Fruit fly (Drosophila melanogaster) whole organism, wandering third instar larva: ENCODE results near the gene Pex14.

Experiments
- Abd-B ChIP-seq: fragments of >200 bp; optimal IDR thresholded peaks from 2 replicates; lab custom pipeline; 2017; ENCODE audit warnings: missing biosample characterization, missing genetic modification characterization
- CG32264 ChIP-seq: fragments of 200-800 bp; sonication (Bioruptor generic); optimal IDR thresholded peaks from 2 replicates; lab custom pipeline; 2016; ENCODE audit warnings: missing biosample characterization, missing genetic modification characterization
- CG9705 ChIP-seq: fragments of 200-800 bp; sonication (Bioruptor generic); optimal IDR thresholded peaks from 2 replicates; lab custom pipeline; 2018; ENCODE audit warnings: missing biosample characterization, mild to moderate bottlenecking, missing genetic modification characterization
- CrebA ChIP-seq: fragments of 200-800 bp; sonication (Bioruptor generic); optimal IDR thresholded peaks from 2 replicates; lab custom pipeline; 2016; ENCODE audit warnings: missing biosample characterization, mild to moderate bottlenecking, missing genetic modification characterization, borderline replicate concordance
- Dfd ChIP-seq: fragments of >200 bp; optimal IDR thresholded peaks from 2 replicates; lab custom pipeline; 2017; ENCODE audit warnings: missing biosample characterization, missing genetic modification characterization
- Dif ChIP-seq: fragments of 200-275, 200-300 bp; sonication (Bioruptor generic); optimal IDR thresholded peaks from 2 replicates; lab custom pipeline; 2018; ENCODE audit warnings: missing biosample characterization, missing genetic modification characterization; ENCODE audit not compliant: partially characterized antibody
- GATAd ChIP-seq: sonication (Bioruptor generic); optimal IDR thresholded peaks from 2 replicates; lab custom pipeline; 2016; ENCODE audit warnings: missing biosample characterization, missing genetic modification characterization
- HLH106 ChIP-seq: fragments of 200-800 bp; optimal IDR thresholded peaks from 3 replicates; lab custom pipeline; 2019; ENCODE audit warnings: missing biosample characterization, mild to moderate bottlenecking, missing genetic modification characterization, moderate library complexity
- Hnf4 ChIP-seq: fragments of 200-800 bp; sonication (Bioruptor generic); optimal IDR thresholded peaks from 2 replicates; lab custom pipeline; 2016; ENCODE audit warnings: missing biosample characterization, mild to moderate bottlenecking, missing genetic modification characterization
- Hr78 ChIP-seq: fragments of >200 bp; optimal IDR thresholded peaks from 2 replicates; lab custom pipeline; 2017; ENCODE audit warnings: missing biosample characterization, missing genetic modification characterization
- Hr83 ChIP-seq: fragments of 200-300 bp; sonication (Bioruptor generic); optimal IDR thresholded peaks from 2 replicates; lab custom pipeline; 2016; ENCODE audit warnings: missing biosample characterization, mild to moderate bottlenecking, missing genetic modification characterization, moderate library complexity; ENCODE audit not compliant: poor library complexity, severe bottlenecking
- Jra ChIP-seq: sonication (Bioruptor generic); optimal IDR thresholded peaks from 2 replicates; lab custom pipeline; 2016; ENCODE audit warnings: missing biosample characterization, missing genetic modification characterization
- N ChIP-seq: fragments of >200 bp; optimal IDR thresholded peaks from 2 replicates; lab custom pipeline; 2018; ENCODE audit warnings: missing biosample characterization, missing external identifiers, missing genetic modification characterization
- OdsH ChIP-seq: fragments of 200-800 bp; sonication (Bioruptor generic); optimal IDR thresholded peaks from 2 replicates; lab custom pipeline; 2016; ENCODE audit warnings: missing biosample characterization, mild to moderate bottlenecking, missing genetic modification characterization
- Rel ChIP-seq, 2 experiments: fragments of 200-800 bp; sonication (Bioruptor generic) in 1 of 2; optimal IDR thresholded peaks; 2 replicates in 1 of 2; 3 replicates in 1 of 2; lab custom pipeline; 2016 to 2019; ENCODE audit warnings: mild to moderate bottlenecking in 2 of 2, missing biosample characterization in 2 of 2, missing genetic modification characterization in 2 of 2, moderate library complexity in 1 of 2
- Sp1 ChIP-seq: fragments of 200-800 bp; sonication (Bioruptor generic); optimal IDR thresholded peaks from 3 replicates; lab custom pipeline; 2019; ENCODE audit warnings: missing biosample characterization, mild to moderate bottlenecking, missing genetic modification characterization, moderate library complexity
- Vsx2 ChIP-seq: fragments of 200-300, 225-300 bp; sonication (Bioruptor generic); optimal IDR thresholded peaks from 2 replicates; lab custom pipeline; 2018; ENCODE audit warnings: missing biosample characterization, missing genetic modification characterization; ENCODE audit not compliant: partially characterized antibody
- brk ChIP-seq: fragments of 200-800 bp; sonication (Bioruptor generic); optimal IDR thresholded peaks from 2 replicates; lab custom pipeline; 2016; ENCODE audit warnings: missing biosample characterization, mild to moderate bottlenecking, missing genetic modification characterization
- dl ChIP-seq, 2 experiments: fragments of 175-275, 200-275 bp in 1 of 2; fragments of 200-275 bp in 1 of 2; sonication (Bioruptor generic); optimal IDR thresholded peaks; lab custom pipeline; 2018; ENCODE audit warnings: mild to moderate bottlenecking in 2 of 2, missing biosample characterization in 2 of 2, missing genetic modification characterization in 2 of 2, moderate library complexity in 2 of 2; ENCODE audit not compliant: partially characterized antibody in 2 of 2, insufficient read depth in 1 of 2
- dmrt93B ChIP-seq: fragments of 200-800 bp; sonication (Bioruptor generic); optimal IDR thresholded peaks from 2 replicates; lab custom pipeline; 2018; ENCODE audit warnings: missing biosample characterization, mild to moderate bottlenecking, missing genetic modification characterization
- dsf ChIP-seq: sonication (Bioruptor generic); optimal IDR thresholded peaks from 2 replicates; lab custom pipeline; 2016; ENCODE audit warnings: missing biosample characterization, missing genetic modification characterization, borderline replicate concordance
- ey ChIP-seq: fragments of 200-800 bp; sonication (Bioruptor generic); optimal IDR thresholded peaks from 2 replicates; lab custom pipeline; 2016; ENCODE audit warnings: missing biosample characterization, missing genetic modification characterization
- foxo ChIP-seq, 2 experiments: fragments of 200-800 bp; sonication (Bioruptor generic); optimal IDR thresholded peaks; 2 replicates in 1 of 2; 3 replicates in 1 of 2; lab custom pipeline; 2016 to 2017; ENCODE audit warnings: missing biosample characterization in 2 of 2, missing genetic modification characterization in 2 of 2
- fru ChIP-seq: fragments of 200-800 bp; sonication (Bioruptor generic); optimal IDR thresholded peaks from 3 replicates; lab custom pipeline; 2016; ENCODE audit warnings: missing biosample characterization, mild to moderate bottlenecking, missing genetic modification characterization
- h ChIP-seq: fragments of 200-800 bp; sonication (Bioruptor generic); optimal IDR thresholded peaks from 3 replicates; lab custom pipeline; 2016; ENCODE audit warnings: missing biosample characterization, mild to moderate bottlenecking, missing genetic modification characterization
- lola ChIP-seq: fragments of >200 bp; optimal IDR thresholded peaks from 2 replicates; lab custom pipeline; 2017; ENCODE audit warnings: missing biosample characterization, missing genetic modification characterization
- psq ChIP-seq: fragments of 200-800 bp; sonication (Bioruptor generic); optimal IDR thresholded peaks from 3 replicates; lab custom pipeline; 2017; ENCODE audit warnings: missing biosample characterization, mild to moderate bottlenecking, missing genetic modification characterization, moderate library complexity
- rgr ChIP-seq: fragments of 200-800 bp; sonication (Bioruptor generic); optimal IDR thresholded peaks from 3 replicates; lab custom pipeline; 2016; ENCODE audit warnings: missing biosample characterization, mild to moderate bottlenecking, missing genetic modification characterization
- sage ChIP-seq: fragments of 200-800 bp; sonication (Bioruptor generic); optimal IDR thresholded peaks from 2 replicates; lab custom pipeline; 2016; ENCODE audit warnings: missing biosample characterization, mild to moderate bottlenecking, missing genetic modification characterization
- sv ChIP-seq: fragments of 200-800 bp; sonication (Bioruptor generic); optimal IDR thresholded peaks from 3 replicates; lab custom pipeline; 2016; ENCODE audit warnings: missing biosample characterization, missing genetic modification characterization
- tai ChIP-seq: sonication (Bioruptor generic); optimal IDR thresholded peaks from 2 replicates; lab custom pipeline; 2016; ENCODE audit warnings: missing biosample characterization, missing genetic modification characterization
- usp ChIP-seq: fragments of >200 bp; optimal IDR thresholded peaks from 2 replicates; lab custom pipeline; 2017; ENCODE audit warnings: missing biosample characterization, missing genetic modification characterization
- woc ChIP-seq: sonication (Bioruptor generic); optimal IDR thresholded peaks from 2 replicates; lab custom pipeline; 2016; ENCODE audit warnings: missing biosample characterization, mild to moderate bottlenecking, missing genetic modification characterization

The Pex14 gene

dm6 chr3L:20733530-20734257 is 44.9 kb upstream of the Pex14 start:
- no peak for TF ChIP-seq usp
- peak; percentile 54 for TF ChIP-seq Dif (GFP tag; lab: Kevin White, UChicago)
- TF ChIP-seq ey (GFP tag; lab: Kevin White, UChicago) = peak; percentile 2
- TF ChIP-seq dl (GFP tag; optimal IDR thresholded peaks at IDR 0.05; lab: Kevin White, UChicago; ENCODE audit: insufficient read depth in 1 of 2, partially characterized antibody in 2 of 2) = peak in 1 of 2 experiments; percentile 74
- TF ChIP-seq Rel (GFP tag; optimal IDR thresholded peaks at IDR 0.05; lab: Kevin White, UChicago) = no peak
- TF ChIP-seq Rel (tag; optimal IDR thresholded peaks at IDR 0.05; lab: Kevin White, UChicago) = peak; percentile 26
- TF ChIP-seq HLH106 (tag; lab: Kevin White, UChicago) = peak; percentile 1
- TF ChIP-seq Hr83 (GFP tag; lab: Kevin White, UChicago) = peak; percentile 16
- no peak for TF ChIP-seq N

dm6 chr3L:20734258-20734624 is 44.4 kb upstream of the Pex14 start:
- TF ChIP-seq Vsx2 (GFP tag; lab: Kevin White, UChicago) (no peak), CG9705 (no peak), Jra (GFP tag; lab: Kevin White, UChicago) (no peak), fru (GFP tag; lab: Kevin White, UChicago) (no peak), Hnf4 (GFP tag; lab: Kevin White, UChicago) (no peak), Hr78 (no peak)

DNA sequence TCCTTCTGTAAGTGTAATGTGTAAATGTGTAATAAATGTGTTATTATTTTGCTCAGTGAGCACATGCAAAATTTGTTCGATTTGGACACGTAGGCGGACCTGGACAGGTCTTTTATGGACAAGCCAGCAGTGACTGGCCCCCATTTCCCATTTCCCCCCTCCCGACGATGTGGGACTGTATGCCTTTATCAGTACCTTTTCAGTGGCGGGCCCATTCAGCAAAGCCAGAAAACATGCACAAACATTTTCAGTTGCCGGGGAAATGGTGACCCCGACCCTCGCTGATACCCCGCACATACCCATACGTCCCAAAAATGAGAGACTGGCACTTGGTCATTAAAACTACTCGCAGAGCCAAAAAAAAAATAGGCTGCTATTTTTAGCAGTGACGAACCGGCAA is 42.3 kb upstream of the Pex14 start:
- TF ChIP-seq Hr78 (no peak), rgr (peak; percentile 11)

- no peak for TF ChIP-seq Hr83 (GFP tag; lab: Kevin White, UChicago)
- TF ChIP-seq Vsx2 (GFP tag; lab: Kevin White, UChicago) = no peak
- no peak for TF ChIP-seq Abd-B (GFP tag; lab: Kevin White, UChicago)
- no peak for TF ChIP-seq Dfd (GFP tag; lab: Kevin White, UChicago)
- TF ChIP-seq sage (GFP tag; lab: Kevin White, UChicago) = no peak
- no peak for TF ChIP-seq sv (GFP tag; lab: Kevin White, UChicago)
- TF ChIP-seq CrebA (GFP tag; lab: Kevin White, UChicago) = no peak
- no peak for TF ChIP-seq dmrt93B (GFP tag; lab: Kevin White, UChicago)
- no peak for TF ChIP-seq Jra (GFP tag; lab: Kevin White, UChicago)
- peak in 1 of 2 experiments; percentile 1 for TF ChIP-seq foxo (GFP tag; optimal IDR thresholded peaks at IDR 0.05; lab: Kevin White, UChicago)
- peak; percentile 7 for TF ChIP-seq rgr
- peak; percentile 44 for TF ChIP-seq h
- no peak for TF ChIP-seq psq (GFP tag; lab: Kevin White, UChicago)
- no peak for TF ChIP-seq tai (GFP tag; lab: Kevin White, UChicago)
- TF ChIP-seq HLH106 (tag; lab: Kevin White, UChicago) = no peak
- TF ChIP-seq brk (GFP tag; lab: Kevin White, UChicago) = no peak
- no peak for TF ChIP-seq CG9705
- no peak for TF ChIP-seq dsf
- TF ChIP-seq lola (GFP tag; lab: Kevin White, UChicago) = no peak
- TF ChIP-seq Sp1 (GFP tag; lab: Kevin White, UChicago) = peak; percentile 2
- no peak for TF ChIP-seq GATAd (GFP tag; lab: Kevin White, UChicago)
- TF ChIP-seq N = no peak
- TF ChIP-seq dl (GFP tag; optimal IDR thresholded peaks at IDR 0.05; lab: Kevin White, UChicago; ENCODE audit: insufficient read depth in 1 of 2, partially characterized antibody in 2 of 2) = no peak
- TF ChIP-seq woc (GFP tag; lab: Kevin White, UChicago) = no peak
- no peak for TF ChIP-seq CG32264 (GFP tag; lab: Kevin White, UChicago)
- TF ChIP-seq ey (GFP tag; lab: Kevin White, UChicago) = no peak
- peak; percentile 10 for TF ChIP-seq OdsH
Observed at dm6 chr3L:20737346-20737745, 41.3 kb upstream of the Pex14 start.
